Fruit fly (Drosophila melanogaster) whole organism, wandering third instar larva: Measurements from ENCODE around the gene Alp13.
A peak's percentile ranks its signal among the peaks of the same experiment; 100 is the strongest.

ENCODE experiments used
- Abd-B ChIP-seq: fragments of >200 bp; optimal IDR thresholded peaks from 2 replicates; lab custom pipeline; 2017; ENCODE audit warnings: missing biosample characterization, missing genetic modification characterization
- CG32264 ChIP-seq: fragments of 200-800 bp; sonication (Bioruptor generic); optimal IDR thresholded peaks from 2 replicates; lab custom pipeline; 2016; ENCODE audit warnings: missing biosample characterization, missing genetic modification characterization
- CG9705 ChIP-seq: fragments of 200-800 bp; sonication (Bioruptor generic); optimal IDR thresholded peaks from 2 replicates; lab custom pipeline; 2018; ENCODE audit warnings: missing biosample characterization, mild to moderate bottlenecking, missing genetic modification characterization
- CrebA ChIP-seq: fragments of 200-800 bp; sonication (Bioruptor generic); optimal IDR thresholded peaks from 2 replicates; lab custom pipeline; 2016; ENCODE audit warnings: missing biosample characterization, mild to moderate bottlenecking, missing genetic modification characterization, borderline replicate concordance
- Dfd ChIP-seq: fragments of >200 bp; optimal IDR thresholded peaks from 2 replicates; lab custom pipeline; 2017; ENCODE audit warnings: missing biosample characterization, missing genetic modification characterization
- Dif ChIP-seq: fragments of 200-275, 200-300 bp; sonication (Bioruptor generic); optimal IDR thresholded peaks from 2 replicates; lab custom pipeline; 2018; ENCODE audit warnings: missing biosample characterization, missing genetic modification characterization; ENCODE audit not compliant: partially characterized antibody
- GATAd ChIP-seq: sonication (Bioruptor generic); optimal IDR thresholded peaks from 2 replicates; lab custom pipeline; 2016; ENCODE audit warnings: missing biosample characterization, missing genetic modification characterization
- HLH106 ChIP-seq: fragments of 200-800 bp; optimal IDR thresholded peaks from 3 replicates; lab custom pipeline; 2019; ENCODE audit warnings: missing biosample characterization, mild to moderate bottlenecking, missing genetic modification characterization, moderate library complexity
- Hnf4 ChIP-seq: fragments of 200-800 bp; sonication (Bioruptor generic); optimal IDR thresholded peaks from 2 replicates; lab custom pipeline; 2016; ENCODE audit warnings: missing biosample characterization, mild to moderate bottlenecking, missing genetic modification characterization
- Hr78 ChIP-seq: fragments of >200 bp; optimal IDR thresholded peaks from 2 replicates; lab custom pipeline; 2017; ENCODE audit warnings: missing biosample characterization, missing genetic modification characterization
- Hr83 ChIP-seq: fragments of 200-300 bp; sonication (Bioruptor generic); optimal IDR thresholded peaks from 2 replicates; lab custom pipeline; 2016; ENCODE audit warnings: missing biosample characterization, mild to moderate bottlenecking, missing genetic modification characterization, moderate library complexity; ENCODE audit not compliant: poor library complexity, severe bottlenecking
- Jra ChIP-seq: sonication (Bioruptor generic); optimal IDR thresholded peaks from 2 replicates; lab custom pipeline; 2016; ENCODE audit warnings: missing biosample characterization, missing genetic modification characterization
- Mio ChIP-seq: sonication (Bioruptor generic); optimal IDR thresholded peaks from 2 replicates; lab custom pipeline; 2016; ENCODE audit warnings: missing biosample characterization, missing genetic modification characterization
- Myc ChIP-seq: fragments of >200 bp; optimal IDR thresholded peaks from 2 replicates; lab custom pipeline; 2017
- N ChIP-seq: fragments of >200 bp; optimal IDR thresholded peaks from 2 replicates; lab custom pipeline; 2018; ENCODE audit warnings: missing biosample characterization, missing external identifiers, missing genetic modification characterization
- OdsH ChIP-seq: fragments of 200-800 bp; sonication (Bioruptor generic); optimal IDR thresholded peaks from 2 replicates; lab custom pipeline; 2016; ENCODE audit warnings: missing biosample characterization, mild to moderate bottlenecking, missing genetic modification characterization
- Rel ChIP-seq, 2 experiments: fragments of 200-800 bp; sonication (Bioruptor generic) in 1 of 2; optimal IDR thresholded peaks; 2 replicates in 1 of 2; 3 replicates in 1 of 2; lab custom pipeline; 2016 to 2019; ENCODE audit warnings: mild to moderate bottlenecking in 2 of 2, missing biosample characterization in 2 of 2, missing genetic modification characterization in 2 of 2, moderate library complexity in 1 of 2
- Sp1 ChIP-seq: fragments of 200-800 bp; sonication (Bioruptor generic); optimal IDR thresholded peaks from 3 replicates; lab custom pipeline; 2019; ENCODE audit warnings: missing biosample characterization, mild to moderate bottlenecking, missing genetic modification characterization, moderate library complexity
- Vsx2 ChIP-seq: fragments of 200-300, 225-300 bp; sonication (Bioruptor generic); optimal IDR thresholded peaks from 2 replicates; lab custom pipeline; 2018; ENCODE audit warnings: missing biosample characterization, missing genetic modification characterization; ENCODE audit not compliant: partially characterized antibody
- br ChIP-seq: fragments of 200-800 bp; sonication (Bioruptor generic); optimal IDR thresholded peaks from 2 replicates; lab custom pipeline; 2016; ENCODE audit warnings: missing biosample characterization, missing genetic modification characterization
- brk ChIP-seq: fragments of 200-800 bp; sonication (Bioruptor generic); optimal IDR thresholded peaks from 2 replicates; lab custom pipeline; 2016; ENCODE audit warnings: missing biosample characterization, mild to moderate bottlenecking, missing genetic modification characterization
- dl ChIP-seq, 2 experiments: fragments of 175-275, 200-275 bp in 1 of 2; fragments of 200-275 bp in 1 of 2; sonication (Bioruptor generic); optimal IDR thresholded peaks; lab custom pipeline; 2018; ENCODE audit warnings: mild to moderate bottlenecking in 2 of 2, missing biosample characterization in 2 of 2, missing genetic modification characterization in 2 of 2, moderate library complexity in 2 of 2; ENCODE audit not compliant: partially characterized antibody in 2 of 2, insufficient read depth in 1 of 2
- dmrt93B ChIP-seq: fragments of 200-800 bp; sonication (Bioruptor generic); optimal IDR thresholded peaks from 2 replicates; lab custom pipeline; 2018; ENCODE audit warnings: missing biosample characterization, mild to moderate bottlenecking, missing genetic modification characterization
- dsf ChIP-seq: sonication (Bioruptor generic); optimal IDR thresholded peaks from 2 replicates; lab custom pipeline; 2016; ENCODE audit warnings: missing biosample characterization, missing genetic modification characterization, borderline replicate concordance
- ey ChIP-seq: fragments of 200-800 bp; sonication (Bioruptor generic); optimal IDR thresholded peaks from 2 replicates; lab custom pipeline; 2016; ENCODE audit warnings: missing biosample characterization, missing genetic modification characterization
- foxo ChIP-seq, 2 experiments: fragments of 200-800 bp; sonication (Bioruptor generic); optimal IDR thresholded peaks; 2 replicates in 1 of 2; 3 replicates in 1 of 2; lab custom pipeline; 2016 to 2017; ENCODE audit warnings: missing biosample characterization in 2 of 2, missing genetic modification characterization in 2 of 2
- fru ChIP-seq: fragments of 200-800 bp; sonication (Bioruptor generic); optimal IDR thresholded peaks from 3 replicates; lab custom pipeline; 2016; ENCODE audit warnings: missing biosample characterization, mild to moderate bottlenecking, missing genetic modification characterization
- h ChIP-seq: fragments of 200-800 bp; sonication (Bioruptor generic); optimal IDR thresholded peaks from 3 replicates; lab custom pipeline; 2016; ENCODE audit warnings: missing biosample characterization, mild to moderate bottlenecking, missing genetic modification characterization
- jim ChIP-seq: fragments of 175-275, 200-325 bp; sonication (Bioruptor generic); optimal IDR thresholded peaks from 2 replicates; lab custom pipeline; 2016; ENCODE audit warnings: missing biosample characterization, mild to moderate bottlenecking, missing genetic modification characterization
- lola ChIP-seq: fragments of >200 bp; optimal IDR thresholded peaks from 2 replicates; lab custom pipeline; 2017; ENCODE audit warnings: missing biosample characterization, missing genetic modification characterization
- pan ChIP-seq: fragments of >200 bp; optimal IDR thresholded peaks from 2 replicates; lab custom pipeline; 2017
- psq ChIP-seq: fragments of 200-800 bp; sonication (Bioruptor generic); optimal IDR thresholded peaks from 3 replicates; lab custom pipeline; 2017; ENCODE audit warnings: missing biosample characterization, mild to moderate bottlenecking, missing genetic modification characterization, moderate library complexity
- rgr ChIP-seq: fragments of 200-800 bp; sonication (Bioruptor generic); optimal IDR thresholded peaks from 3 replicates; lab custom pipeline; 2016; ENCODE audit warnings: missing biosample characterization, mild to moderate bottlenecking, missing genetic modification characterization
- sage ChIP-seq: fragments of 200-800 bp; sonication (Bioruptor generic); optimal IDR thresholded peaks from 2 replicates; lab custom pipeline; 2016; ENCODE audit warnings: missing biosample characterization, mild to moderate bottlenecking, missing genetic modification characterization
- sv ChIP-seq: fragments of 200-800 bp; sonication (Bioruptor generic); optimal IDR thresholded peaks from 3 replicates; lab custom pipeline; 2016; ENCODE audit warnings: missing biosample characterization, missing genetic modification characterization
- tai ChIP-seq: sonication (Bioruptor generic); optimal IDR thresholded peaks from 2 replicates; lab custom pipeline; 2016; ENCODE audit warnings: missing biosample characterization, missing genetic modification characterization
- usp ChIP-seq: fragments of >200 bp; optimal IDR thresholded peaks from 2 replicates; lab custom pipeline; 2017; ENCODE audit warnings: missing biosample characterization, missing genetic modification characterization
- woc ChIP-seq: sonication (Bioruptor generic); optimal IDR thresholded peaks from 2 replicates; lab custom pipeline; 2016; ENCODE audit warnings: missing biosample characterization, mild to moderate bottlenecking, missing genetic modification characterization

Alp13 gene

dm6 chr3R:10098296-10098675 is 23.1 kb upstream of the Alp13 start:
- TF ChIP-seq Hr83 (GFP tag; lab: Kevin White, UChicago) (no peak), CrebA (GFP tag; lab: Kevin White, UChicago) (no peak), CG9705 (GFP tag; lab: Kevin White, UChicago) (no peak), sv (GFP tag; lab: Kevin White, UChicago) (no peak), Hr78 (GFP tag; lab: Kevin White, UChicago) (no peak), foxo (GFP tag; optimal IDR thresholded peaks at IDR 0.05; lab: Kevin White, UChicago) (no peak), Abd-B (no peak), tai (GFP tag; lab: Kevin White, UChicago) (no peak), Dfd (GFP tag; lab: Kevin White, UChicago) (no peak), GATAd (no peak), Vsx2 (GFP tag; lab: Kevin White, UChicago) (no peak), ey (GFP tag; lab: Kevin White, UChicago) (no peak), Mio (no peak), psq (GFP tag; lab: Kevin White, UChicago) (no peak), usp (GFP tag; lab: Kevin White, UChicago) (no peak), rgr (GFP tag; lab: Kevin White, UChicago) (no peak), Dif (no peak)

dm6 chr3R:10097531-10098295 is 22.5 kb upstream of the Alp13 start:
- TF ChIP-seq CrebA (GFP tag; lab: Kevin White, UChicago) (no peak), Sp1 (GFP tag; lab: Kevin White, UChicago) (peak; percentile 22), foxo (GFP tag; optimal IDR thresholded peaks at IDR 0.05; lab: Kevin White, UChicago) (peak in 1 of 2 experiments; percentile 57), fru (GFP tag; lab: Kevin White, UChicago) (peak; percentile 32), HLH106 (peak; percentile 27), Mio (no peak), Hr83 (GFP tag; lab: Kevin White, UChicago) (no peak), brk (GFP tag; lab: Kevin White, UChicago) (no peak), Myc (lab: Kevin White, UChicago) (no peak), Vsx2 (GFP tag; lab: Kevin White, UChicago) (no peak), woc (GFP tag; lab: Kevin White, UChicago) (no peak), ey (GFP tag; lab: Kevin White, UChicago) (peak; percentile 54), lola (GFP tag; lab: Kevin White, UChicago) (no peak), h (peak; percentile 57), Hnf4 (GFP tag; lab: Kevin White, UChicago) (no peak), GATAd (no peak), usp (GFP tag; lab: Kevin White, UChicago) (no peak), Hr78 (GFP tag; lab: Kevin White, UChicago) (no peak), Abd-B (no peak), CG9705 (GFP tag; lab: Kevin White, UChicago) (no peak), dmrt93B (GFP tag; lab: Kevin White, UChicago) (peak; percentile 7), rgr (GFP tag; lab: Kevin White, UChicago) (peak; percentile 36), Dif (no peak), sage (GFP tag; lab: Kevin White, UChicago) (no peak), Rel (GFP tag; optimal IDR thresholded peaks at IDR 0.05; lab: Kevin White, UChicago) (no peak), Rel (tag; optimal IDR thresholded peaks at IDR 0.05; lab: Kevin White, UChicago) (peak; percentile 72), CG32264 (GFP tag; lab: Kevin White, UChicago) (no peak), Dfd (GFP tag; lab: Kevin White, UChicago) (no peak), psq (GFP tag; lab: Kevin White, UChicago) (no peak), OdsH (peak; percentile 38), pan (lab: Kevin White, UChicago) (no peak), sv (GFP tag; lab: Kevin White, UChicago) (peak; percentile 51), jim (no peak), br (no peak), tai (GFP tag; lab: Kevin White, UChicago) (no peak), dsf (GFP tag; lab: Kevin White, UChicago) (no peak), dl (GFP tag; optimal IDR thresholded peaks at IDR 0.05; lab: Kevin White, UChicago; ENCODE audit: insufficient read depth in 1 of 2, partially characterized antibody in 2 of 2) (no peak), Jra (GFP tag; lab: Kevin White, UChicago) (peak; percentile 23), N (GFP tag; lab: Kevin White, UChicago) (no peak)
- TF ChIP-seq, all 38 proteins: peak for 12
